Fruit fly (Drosophila melanogaster): Measurements from ENCODE around the gene CG12017.
A peak's percentile ranks its signal among the peaks of the same experiment; 100 is the strongest.

CG12017 gene

DNA sequence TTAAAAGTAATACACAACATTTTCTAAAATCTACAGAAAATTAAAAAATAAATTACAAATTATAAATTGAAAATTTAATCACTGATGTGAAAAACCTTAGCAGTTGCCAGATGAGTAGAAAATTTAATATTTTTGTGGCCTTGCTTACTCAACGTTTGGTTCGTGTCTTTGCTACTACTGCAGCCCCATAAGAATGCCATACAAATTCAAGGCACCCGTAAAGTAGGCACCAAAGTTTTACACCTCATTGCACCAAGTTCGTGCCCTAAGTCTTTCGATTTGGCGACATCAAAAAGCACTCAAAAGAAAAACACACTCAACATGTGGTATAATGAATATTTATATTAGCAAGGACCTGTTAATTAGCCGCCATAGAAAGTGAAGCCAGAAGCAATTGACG, 3.1 kb upstream of the CG12017 start:
- no peak for TF ChIP-seq CG17801 (GFP tag; optimal IDR thresholded peaks at IDR 0.05; ENCODE audit: partially characterized antibody)

DNA sequence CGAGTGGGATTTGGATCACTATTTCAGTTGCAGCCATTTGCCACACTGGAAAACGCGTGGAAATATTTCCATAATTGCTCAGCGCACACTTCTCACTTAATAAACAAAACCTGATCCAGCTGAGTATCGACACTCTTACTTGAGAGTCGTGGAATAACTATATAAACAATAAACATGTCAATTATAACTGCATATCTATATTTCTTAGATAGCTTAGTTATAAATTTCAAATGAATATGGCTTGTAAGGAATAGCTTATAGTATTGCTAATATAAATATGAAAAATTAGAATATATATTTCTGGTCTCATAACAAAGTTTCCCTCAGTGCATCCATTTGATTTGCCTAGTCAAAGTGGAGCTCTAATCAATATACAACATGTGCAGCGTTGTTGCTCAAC, 3.2 kb downstream of the CG12017 start:
- no peak for TF ChIP-seq CG17801 (GFP tag; optimal IDR thresholded peaks at IDR 0.05; ENCODE audit: partially characterized antibody)

DNA sequence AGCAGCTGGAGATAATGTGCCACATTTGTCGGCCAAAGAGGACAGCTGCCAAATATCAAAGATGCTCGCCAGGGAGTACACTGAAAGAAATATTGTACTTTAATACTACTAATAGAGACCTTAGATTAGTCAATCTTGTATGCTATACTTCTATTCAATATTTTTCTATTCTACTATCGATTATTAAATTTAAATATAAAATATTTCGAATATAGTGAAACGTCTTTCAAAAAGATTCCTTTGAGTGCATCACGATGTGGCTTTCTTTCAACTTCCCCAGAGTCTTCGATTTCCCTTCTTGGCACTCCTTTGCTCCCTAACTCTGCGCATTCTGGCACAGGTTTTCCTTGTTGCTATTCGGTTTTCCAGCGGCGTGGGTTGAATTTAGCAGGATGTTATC, 4.9 kb downstream of the CG12017 start:
- no peak for TF ChIP-seq CG17801 (GFP tag; optimal IDR thresholded peaks at IDR 0.05; ENCODE audit: partially characterized antibody)

DNA sequence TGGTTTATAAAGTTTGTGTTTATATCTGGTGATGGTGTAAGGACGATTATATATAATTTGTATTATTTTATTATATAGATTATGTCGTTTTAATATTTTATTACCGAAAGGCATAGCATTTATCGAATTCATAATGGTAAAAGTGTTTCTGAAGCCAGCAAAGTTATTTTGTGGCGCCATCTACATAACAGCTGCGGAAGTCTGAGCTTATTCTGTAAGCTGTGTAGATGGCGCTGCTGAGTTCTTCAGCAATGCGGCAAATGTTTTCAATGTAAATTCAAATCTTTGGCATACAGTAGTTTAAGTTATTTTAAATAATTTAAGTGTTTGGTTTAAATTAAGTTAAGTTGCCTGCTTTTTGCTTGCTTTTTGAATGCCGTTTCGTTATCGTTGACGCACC, 8.4 kb downstream of the CG12017 start:
- no peak for TF ChIP-seq CG17801 (GFP tag; optimal IDR thresholded peaks at IDR 0.05; ENCODE audit: partially characterized antibody)

DNA sequence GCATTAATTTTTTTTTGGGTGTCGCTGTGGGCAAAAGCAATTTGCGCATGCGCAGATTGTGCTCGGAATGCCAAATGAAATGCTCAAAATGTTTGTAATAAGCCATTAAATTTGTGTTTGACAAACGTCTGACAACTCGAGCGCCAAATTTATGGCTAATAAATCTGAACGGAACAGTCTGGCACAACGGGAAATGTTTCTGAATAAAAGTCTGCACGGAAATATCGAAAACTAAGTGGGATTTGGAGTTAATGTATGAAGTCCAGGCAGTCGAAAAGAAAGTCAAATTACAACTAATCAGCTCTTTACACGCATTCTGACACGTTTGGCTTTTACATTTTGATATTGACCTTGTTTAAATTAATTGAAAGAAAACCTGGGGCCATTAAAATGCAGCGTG, 11.1 kb downstream of the CG12017 start, which contains the start of gene CG12009:
Gene CG12009, plus strand, starts transcription at position 301 of the 400 bp plus-strand sequence.
- no peak for TF ChIP-seq CG17801 (GFP tag; optimal IDR thresholded peaks at IDR 0.05; ENCODE audit: partially characterized antibody)

DNA sequence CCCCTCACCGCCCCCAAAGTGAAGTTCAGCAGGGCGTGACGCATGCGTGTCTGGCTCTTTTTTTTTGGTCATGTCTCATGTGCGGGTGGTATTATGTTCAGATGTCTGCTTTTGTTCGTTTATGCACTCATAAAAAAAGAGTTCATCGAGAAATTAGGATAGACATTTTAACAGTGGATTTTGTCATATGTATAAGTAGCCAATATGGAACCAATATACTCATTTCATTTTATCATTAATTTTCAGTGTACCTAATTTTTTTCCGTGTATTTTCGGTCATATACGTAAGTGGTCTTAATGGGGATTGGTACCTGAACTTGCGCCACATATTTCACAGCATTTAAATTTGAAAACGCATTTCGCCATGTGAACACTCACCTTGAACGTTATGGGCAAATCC, 20.3 kb downstream of the CG12017 start:
- TF ChIP-seq CG17801 (GFP tag; optimal IDR thresholded peaks at IDR 0.05; ENCODE audit: partially characterized antibody): no peak

DNA sequence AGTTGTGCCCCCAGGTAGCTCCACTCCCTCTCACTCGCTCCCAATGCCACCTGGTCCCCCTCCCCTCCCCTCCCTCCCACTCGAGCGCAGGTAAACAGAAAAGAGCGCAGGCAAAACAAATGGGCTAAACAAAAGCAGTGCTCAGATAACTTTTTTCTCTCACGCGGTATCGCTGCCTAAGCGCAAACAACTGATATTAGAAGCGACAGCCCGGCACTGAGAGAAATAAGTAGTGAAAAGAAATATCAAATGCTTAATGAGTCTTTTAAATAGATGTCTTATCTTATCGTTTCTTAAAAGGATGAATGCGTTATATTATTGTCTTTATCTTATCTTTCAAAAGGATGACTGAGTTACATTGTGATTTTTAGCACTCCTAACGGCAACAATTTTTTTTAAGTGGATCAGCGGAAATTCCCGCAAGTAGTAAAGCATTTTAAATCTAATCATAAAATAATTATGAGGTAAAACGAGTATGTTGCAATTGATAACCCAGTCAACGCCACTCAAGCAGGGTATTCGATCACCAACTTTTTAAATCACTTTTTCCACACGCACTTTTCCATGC, 21.2 kb downstream of the CG12017 start:
- TF ChIP-seq CG17801 (GFP tag; optimal IDR thresholded peaks at IDR 0.05; ENCODE audit: partially characterized antibody): peak; percentile 9

DNA sequence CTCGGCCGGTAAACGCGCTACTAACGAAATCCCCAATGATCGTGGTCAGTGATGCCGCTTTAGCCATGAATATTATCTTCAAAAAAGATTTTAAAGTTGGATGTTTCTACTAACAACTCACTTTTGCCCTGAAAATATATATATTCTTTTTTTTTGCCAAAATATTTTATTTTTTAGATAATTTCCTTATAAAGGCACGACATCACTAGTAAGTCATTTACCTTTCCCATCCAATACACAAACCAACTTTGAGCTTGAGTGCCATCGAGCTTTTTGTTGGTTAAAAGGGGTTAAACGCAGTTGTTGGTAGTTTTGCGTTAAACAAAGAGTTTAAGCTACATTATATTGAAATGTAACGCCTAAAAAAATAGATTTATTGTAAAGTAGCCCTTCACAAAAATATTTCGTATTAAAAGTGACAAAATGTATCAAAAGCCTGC, 23.1 kb downstream of the CG12017 start, which contains the start of gene CG14968:
Gene CG14968, minus strand, starts transcription at position 26 of the 440 bp plus-strand sequence.
- TF ChIP-seq CG17801 (GFP tag; optimal IDR thresholded peaks at IDR 0.05; ENCODE audit: partially characterized antibody): peak; percentile 72

DNA sequence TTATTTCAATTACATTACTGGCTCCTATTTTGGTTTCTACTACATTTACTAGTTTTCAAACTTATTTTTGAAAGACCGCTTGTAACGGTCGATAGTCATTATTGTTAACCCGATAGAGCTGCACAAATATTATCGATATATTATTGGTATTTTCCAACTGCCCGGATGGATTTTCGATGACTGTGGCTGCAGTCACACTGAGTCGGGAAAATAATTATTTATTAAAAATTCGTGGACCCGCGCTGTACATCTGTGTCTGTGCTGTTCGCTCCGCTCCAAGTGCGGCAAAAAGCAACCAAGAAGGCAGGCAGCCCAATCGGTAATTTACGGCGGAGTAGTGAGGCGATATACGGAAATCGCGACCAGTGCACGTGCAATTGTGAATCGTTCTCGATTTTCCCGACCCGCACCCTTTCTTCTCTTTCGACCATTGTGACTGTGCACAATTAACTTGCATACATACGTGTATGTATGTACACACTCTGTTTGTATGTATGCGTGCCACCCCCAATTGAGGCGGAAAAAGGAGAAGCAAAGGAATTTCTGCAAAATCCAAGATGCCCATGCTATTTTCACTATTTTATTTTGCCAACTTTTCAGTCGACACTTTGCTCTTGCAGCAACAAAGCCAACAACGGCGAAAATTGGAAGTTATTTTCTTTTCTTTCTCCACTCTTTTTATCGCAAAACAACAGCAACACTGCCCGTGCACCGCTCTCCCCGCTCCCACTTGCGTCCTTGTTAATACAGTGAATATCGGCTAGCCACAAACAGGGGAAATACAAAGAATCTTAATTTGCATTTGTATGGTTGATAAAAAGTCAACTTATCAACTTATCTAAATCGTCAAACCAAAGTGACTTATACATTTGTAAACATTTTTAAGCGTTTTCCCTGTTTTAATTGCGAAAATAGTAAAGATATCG, 23.8 kb downstream of the CG12017 start, which contains the start of gene ZnT63C:
Gene ZnT63C, plus strand, starts transcription at position 175 of the 926 bp plus-strand sequence.
- peak; percentile 18 for TF ChIP-seq CG17801 (GFP tag; optimal IDR thresholded peaks at IDR 0.05; ENCODE audit: partially characterized antibody)

DNA sequence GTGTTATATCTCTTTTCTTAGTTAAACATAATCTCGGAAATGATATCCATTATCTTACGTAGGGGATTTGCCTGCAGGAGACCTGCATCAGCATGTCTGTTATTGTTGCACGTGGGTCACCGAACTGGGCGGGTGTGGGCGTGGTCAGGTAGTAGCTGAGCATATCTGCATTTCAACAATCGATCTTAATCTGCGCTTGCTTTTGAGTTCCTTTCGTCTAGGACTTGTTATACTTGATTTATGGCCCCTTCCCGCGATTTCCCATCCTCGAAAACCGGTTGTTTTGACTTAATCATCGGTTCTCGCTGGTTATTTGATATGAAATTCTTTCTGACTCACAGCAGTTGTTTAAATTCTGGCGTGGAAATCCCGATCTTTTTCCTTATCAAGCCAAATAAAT, 24.7 kb downstream of the CG12017 start:
- TF ChIP-seq CG17801 (GFP tag; optimal IDR thresholded peaks at IDR 0.05; ENCODE audit: partially characterized antibody): no peak

DNA sequence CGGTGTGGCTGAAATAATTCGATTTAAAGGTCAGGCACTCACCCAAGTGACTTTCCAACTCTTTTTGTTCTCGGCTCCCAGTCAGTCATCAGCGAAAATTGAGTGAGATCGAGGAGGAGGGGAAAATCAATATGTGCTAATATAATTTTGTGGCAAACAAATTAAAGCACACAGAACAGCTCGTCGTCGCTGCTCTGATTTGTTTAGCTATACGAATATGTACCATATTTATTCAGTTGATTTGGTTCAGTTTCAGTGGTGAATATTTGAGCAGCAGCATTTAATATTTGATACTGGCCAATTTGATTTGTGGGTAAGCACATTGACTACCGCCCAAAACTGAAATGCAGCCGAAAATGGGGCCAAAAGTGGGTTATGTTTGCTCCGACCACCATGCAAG, 25.4 kb downstream of the CG12017 start:
- no peak for TF ChIP-seq CG17801 (GFP tag; optimal IDR thresholded peaks at IDR 0.05; ENCODE audit: partially characterized antibody)

DNA sequence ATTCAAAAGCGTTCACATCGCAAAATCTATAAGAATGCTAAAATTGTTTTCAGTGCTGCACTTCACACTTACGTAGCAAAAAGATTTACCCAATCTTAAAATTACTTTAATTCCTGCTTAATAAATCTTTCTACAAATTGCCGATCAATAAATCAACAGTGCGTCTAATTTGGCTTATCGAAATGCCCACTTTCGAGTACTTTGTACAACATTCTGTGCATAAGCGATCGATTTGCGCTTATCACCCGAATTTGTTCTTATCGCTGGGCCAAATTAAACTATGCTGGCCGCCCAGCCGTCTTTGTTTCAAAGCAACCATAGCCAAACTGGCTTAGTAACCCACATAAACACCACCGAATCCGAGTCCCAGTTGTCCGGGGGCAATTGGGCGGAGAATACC, 26.5 kb downstream of the CG12017 start:
- TF ChIP-seq CG17801 (GFP tag; optimal IDR thresholded peaks at IDR 0.05; ENCODE audit: partially characterized antibody): no peak

DNA sequence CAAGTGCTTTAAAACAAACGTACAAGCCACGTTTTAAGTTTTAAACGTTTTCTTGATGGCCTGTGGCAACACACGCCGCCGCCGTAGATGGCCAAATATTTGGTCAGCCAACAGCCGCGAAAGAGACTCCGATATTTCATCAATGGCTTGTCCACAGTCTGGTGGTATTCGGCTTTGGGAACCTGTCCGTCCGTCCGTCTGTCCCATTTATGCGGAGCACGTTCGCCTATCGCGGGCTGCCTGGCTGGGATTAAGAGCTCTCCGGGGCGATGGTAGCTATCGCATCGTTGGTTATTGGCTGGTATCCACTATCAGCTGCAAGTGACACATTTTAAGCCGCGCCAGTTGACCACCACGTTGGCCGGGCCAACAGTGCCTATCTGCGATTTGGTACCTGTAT, 27.6 kb downstream of the CG12017 start:
- TF ChIP-seq CG17801 (GFP tag; optimal IDR thresholded peaks at IDR 0.05; ENCODE audit: partially characterized antibody): no peak

DNA sequence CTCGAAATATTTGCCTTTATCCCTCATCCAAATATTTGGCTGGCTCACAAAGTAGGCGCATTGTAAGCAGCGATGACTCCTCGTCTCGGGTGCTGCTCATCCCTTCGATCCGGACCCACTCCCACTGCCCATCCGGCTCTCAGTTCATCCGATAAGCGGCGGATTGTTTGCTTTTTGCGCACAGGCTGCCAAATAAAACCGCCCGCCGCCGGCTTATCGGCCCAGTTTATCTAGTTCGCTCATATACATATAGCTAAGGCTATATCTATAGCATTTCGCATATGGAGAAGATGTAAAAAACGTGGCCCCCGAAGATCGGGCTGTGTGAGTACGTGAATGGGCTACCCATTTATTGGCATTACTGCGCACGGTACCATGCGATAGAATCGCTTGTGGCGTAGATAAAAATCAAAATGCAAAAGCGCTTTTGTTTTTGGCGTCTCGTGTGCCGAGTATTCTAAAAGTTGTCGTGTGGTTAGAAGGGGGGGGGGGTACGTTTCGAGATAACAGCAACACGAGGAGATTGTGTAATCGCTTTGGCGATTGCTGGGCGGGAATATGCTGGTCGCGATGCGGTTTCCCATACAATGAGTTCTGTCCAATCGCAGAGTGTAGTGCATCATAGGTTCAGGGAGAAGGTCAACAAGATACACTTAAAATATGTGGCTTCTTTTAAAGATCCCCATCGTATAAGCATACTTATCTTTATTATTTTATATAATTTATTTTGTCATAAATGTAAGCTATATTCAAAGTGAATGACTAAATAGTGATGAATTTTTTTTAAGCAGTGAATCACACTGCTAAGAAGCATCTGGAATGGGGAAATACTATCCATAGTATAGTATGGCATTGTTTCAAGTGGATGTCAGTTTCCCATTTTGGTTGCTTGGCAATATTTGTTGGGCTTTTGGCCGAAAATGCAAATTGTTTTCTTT, 28.9 kb downstream of the CG12017 start:
- TF ChIP-seq CG17801 (GFP tag; optimal IDR thresholded peaks at IDR 0.05; ENCODE audit: partially characterized antibody): no peak

DNA sequence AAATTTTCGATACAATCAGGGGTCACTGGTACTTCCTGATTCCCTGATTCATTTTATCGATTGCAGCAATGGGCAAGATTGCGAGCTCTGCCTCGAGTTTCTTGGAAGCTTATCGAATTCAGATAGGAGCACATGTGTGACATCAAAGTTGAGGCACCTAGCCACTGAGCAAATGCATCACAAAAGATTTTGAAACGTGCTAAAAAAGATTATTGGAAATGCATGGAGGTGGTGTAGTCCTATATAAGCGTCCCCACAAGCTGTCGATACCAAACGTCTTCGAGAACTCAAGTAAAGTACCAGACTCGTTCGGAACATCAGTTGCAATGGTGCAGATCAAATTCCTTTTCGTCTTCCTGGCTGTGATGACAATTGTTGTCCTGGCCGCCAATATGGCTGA, 34.0 kb downstream of the CG12017 start, which contains the start of gene Drsl2:
Gene Drsl2, plus strand, starts transcription at position 301 of the 400 bp plus-strand sequence.
- TF ChIP-seq CG17801 (GFP tag; optimal IDR thresholded peaks at IDR 0.05; ENCODE audit: partially characterized antibody): no peak
